Worm (Caenorhabditis elegans) whole organism, L1 larva: ENCODE measurements around the gene C33F10.1.
A peak's percentile ranks its signal among the peaks of the same experiment; 100 is the strongest.

Source experiments
- C16A3.4 ChIP-seq: fragments of 150-350 bp; optimal IDR thresholded peaks from 2 replicates; lab custom pipeline; 2014; ENCODE audit warnings: missing biosample characterization, missing genetic modification characterization
- C34B4.2 ChIP-seq: sonication (generic microtip); optimal IDR thresholded peaks from 2 replicates; lab custom pipeline; 2017; ENCODE audit warnings: mild to moderate bottlenecking, missing genetic modification characterization, missing compliant biosample characterization
- F16B12.6 ChIP-seq: fragments of 150-350 bp; optimal IDR thresholded peaks from 2 replicates; lab custom pipeline; 2014; ENCODE audit warnings: missing biosample characterization, missing genetic modification characterization
- aha-1 ChIP-seq: fragments of 150-350 bp; optimal IDR thresholded peaks from 2 replicates; lab custom pipeline; 2014; ENCODE audit warnings: missing biosample characterization, missing genetic modification characterization
- aly-2 ChIP-seq: fragments of 150-350 bp; optimal IDR thresholded peaks from 2 replicates; lab custom pipeline; 2014; ENCODE audit warnings: missing biosample characterization, missing genetic modification characterization
- blmp-1 ChIP-seq: fragments of 150-350 bp; optimal IDR thresholded peaks from 2 replicates; lab custom pipeline; 2014; ENCODE audit warnings: missing biosample characterization, missing genetic modification characterization
- ceh-63 ChIP-seq: fragments of 200-800 bp; sonication (Bioruptor generic); optimal IDR thresholded peaks from 2 replicates; lab custom pipeline; 2018; ENCODE audit warnings: mild to moderate bottlenecking, missing genetic modification characterization, missing compliant biosample characterization
- ceh-8 ChIP-seq: fragments of 200-800 bp; sonication (Bioruptor generic); optimal IDR thresholded peaks from 2 replicates; lab custom pipeline; 2018; ENCODE audit warnings: mild to moderate bottlenecking, missing genetic modification characterization, moderate library complexity, missing compliant biosample characterization
- ceh-82 ChIP-seq, 3 experiments: fragments of 150-350 bp in 1 of 3; sonication (generic microtip) in 2 of 3; optimal IDR thresholded peaks; 2 replicates each; lab custom pipeline; 2014 to 2017; ENCODE audit warnings: missing biosample characterization in 3 of 3, missing genetic modification characterization in 3 of 3
- ceh-88 ChIP-seq: fragments of 200-800 bp; sonication (Bioruptor generic); IDR thresholded peaks from 2 replicates; pipeline ENCODE4 v1.3.6; 2022; ENCODE audit warnings: missing genetic modification characterization, missing compliant biosample characterization
- dpl-1 ChIP-seq, 3 experiments: fragments of 150-350 bp in 2 of 3; sonication (generic microtip) in 1 of 3; optimal IDR thresholded peaks; 2 replicates each; lab custom pipeline; 2014 to 2017; ENCODE audit warnings: missing biosample characterization in 3 of 3, missing genetic modification characterization in 3 of 3, missing genetic modification reagents in 3 of 3
- dsc-1 ChIP-seq: sonication (generic microtip); optimal IDR thresholded peaks from 2 replicates; lab custom pipeline; 2016; ENCODE audit warnings: mild to moderate bottlenecking, missing genetic modification characterization, missing compliant biosample characterization
- efl-3 ChIP-seq: fragments of 200-800 bp; sonication (Bioruptor generic); optimal IDR thresholded peaks from 2 replicates; lab custom pipeline; 2018; ENCODE audit warnings: mild to moderate bottlenecking, missing genetic modification characterization, missing compliant biosample characterization
- elt-2 ChIP-seq: sonication (generic microtip); optimal IDR thresholded peaks from 2 replicates; lab custom pipeline; 2016; ENCODE audit warnings: missing genetic modification characterization, mild to moderate bottlenecking, inconsistent platforms, missing compliant biosample characterization, missing genetic modification reagents
- elt-3 ChIP-seq, 6 experiments: fragments of 150-350 bp in 1 of 6; sonication (generic microtip); optimal IDR thresholded peaks; 2 replicates each; lab custom pipeline; 2017 to 2018; ENCODE audit warnings: missing biosample characterization in 6 of 6, missing genetic modification characterization in 6 of 6, inconsistent platforms in 1 of 6
- ets-5 ChIP-seq: fragments of 200-800 bp; sonication (Bioruptor generic); IDR thresholded peaks from 2 replicates; pipeline ENCODE4 v1.3.6; 2022; ENCODE audit warnings: missing genetic modification characterization, missing compliant biosample characterization
- fkh-10 ChIP-seq: sonication (generic microtip); optimal IDR thresholded peaks from 2 replicates; lab custom pipeline; 2017; ENCODE audit warnings: missing biosample characterization, missing genetic modification reagents, missing genetic modification characterization
- fkh-8 ChIP-seq: sonication (generic microtip); optimal IDR thresholded peaks from 2 replicates; lab custom pipeline; 2016; ENCODE audit warnings: mild to moderate bottlenecking, missing genetic modification characterization, missing compliant biosample characterization
- hpl-2 ChIP-seq: fragments of 150-350 bp; optimal IDR thresholded peaks from 2 replicates; lab custom pipeline; 2014; ENCODE audit warnings: missing biosample characterization, missing genetic modification reagents, missing genetic modification characterization
- irx-1 ChIP-seq: sonication (generic microtip); optimal IDR thresholded peaks from 2 replicates; lab custom pipeline; 2016; ENCODE audit warnings: missing genetic modification characterization, missing compliant biosample characterization
- isw-1 ChIP-seq: fragments of 200-800 bp; sonication (Bioruptor generic); IDR thresholded peaks from 2 replicates; pipeline ENCODE4 v1.3.6; 2022; ENCODE audit warnings: missing genetic modification characterization, missing compliant biosample characterization
- lin-15B ChIP-seq: fragments of 150-350 bp; sonication (generic microtip); optimal IDR thresholded peaks from 3 replicates; lab custom pipeline; 2014; ENCODE audit warnings: missing biosample characterization, missing genetic modification characterization
- lin-35 ChIP-seq, 2 experiments: fragments of 150-350 bp; optimal IDR thresholded peaks; 2 replicates each; lab custom pipeline; 2014; ENCODE audit warnings: missing biosample characterization in 2 of 2, missing genetic modification characterization in 2 of 2, missing genetic modification reagents in 2 of 2
- lin-39 ChIP-seq: fragments of 150-350 bp; optimal IDR thresholded peaks from 2 replicates; lab custom pipeline; 2014; ENCODE audit warnings: missing biosample characterization, missing genetic modification reagents, missing genetic modification characterization
- lir-3 ChIP-seq: sonication (generic microtip); optimal IDR thresholded peaks from 2 replicates; lab custom pipeline; 2016; ENCODE audit warnings: mild to moderate bottlenecking, missing genetic modification characterization, moderate library complexity, missing compliant biosample characterization; ENCODE audit not compliant: poor library complexity
- lsy-2 ChIP-seq, 2 experiments: fragments of 150-350 bp; optimal IDR thresholded peaks; 2 replicates each; lab custom pipeline; 2014; ENCODE audit warnings: missing biosample characterization in 2 of 2, missing genetic modification characterization in 2 of 2
- mdl-1 ChIP-seq, 2 experiments: fragments of 150-350 bp; optimal IDR thresholded peaks; 2 replicates each; lab custom pipeline; 2014 to 2017; ENCODE audit warnings: missing biosample characterization in 2 of 2, missing genetic modification characterization in 2 of 2, inconsistent platforms in 1 of 2
- mep-1 ChIP-seq: fragments of 150-350 bp; optimal IDR thresholded peaks from 2 replicates; lab custom pipeline; 2014; ENCODE audit warnings: missing biosample characterization, missing genetic modification characterization
- nhr-11 ChIP-seq: fragments of 150-350 bp; optimal IDR thresholded peaks from 2 replicates; lab custom pipeline; 2014; ENCODE audit warnings: missing biosample characterization, missing genetic modification characterization
- nhr-19 ChIP-seq: fragments of 200-800 bp; sonication (Bioruptor generic); conservative IDR thresholded peaks from 2 replicates; pipeline ENCODE4 v1.3.6; 2022; ENCODE audit warnings: missing genetic modification characterization, missing compliant biosample characterization
- nhr-20 ChIP-seq: sonication (generic microtip); optimal IDR thresholded peaks from 2 replicates; lab custom pipeline; 2016; ENCODE audit warnings: mild to moderate bottlenecking, missing genetic modification characterization, missing compliant biosample characterization
- nhr-47 ChIP-seq: sonication (generic microtip); optimal IDR thresholded peaks from 2 replicates; lab custom pipeline; 2016; ENCODE audit warnings: mild to moderate bottlenecking, missing genetic modification characterization, moderate library complexity, missing compliant biosample characterization
- nhr-71 ChIP-seq: sonication (generic microtip); optimal IDR thresholded peaks from 2 replicates; lab custom pipeline; 2016; ENCODE audit warnings: mild to moderate bottlenecking, missing genetic modification characterization, moderate library complexity, missing compliant biosample characterization
- nhr-77 ChIP-seq: fragments of 150-350 bp; optimal IDR thresholded peaks from 2 replicates; lab custom pipeline; 2014; ENCODE audit warnings: missing biosample characterization, missing genetic modification characterization
- nhr-84 ChIP-seq: sonication (generic microtip); optimal IDR thresholded peaks from 2 replicates; lab custom pipeline; 2017; ENCODE audit warnings: missing biosample characterization, missing genetic modification characterization
- nhr-85 ChIP-seq: sonication (generic microtip); peaks from one replicate; lab custom pipeline; 2016; ENCODE audit warnings: missing genetic modification characterization, inconsistent platforms, missing compliant biosample characterization
- nhr-90 ChIP-seq: sonication (generic microtip); optimal IDR thresholded peaks from 2 replicates; lab custom pipeline; 2016; ENCODE audit warnings: mild to moderate bottlenecking, missing genetic modification characterization, missing compliant biosample characterization; ENCODE audit not compliant: poor library complexity
- pag-3 ChIP-seq: sonication (generic microtip); optimal IDR thresholded peaks from 2 replicates; lab custom pipeline; 2017; ENCODE audit warnings: missing genetic modification characterization, mild to moderate bottlenecking, missing compliant biosample characterization, antibody characterized with exemption, borderline replicate concordance; ENCODE audit not compliant: insufficient read depth
- rnt-1 ChIP-seq: sonication (generic microtip); optimal IDR thresholded peaks from 2 replicates; lab custom pipeline; 2016; ENCODE audit warnings: mild to moderate bottlenecking, missing genetic modification characterization, moderate library complexity, missing compliant biosample characterization
- skn-1 ChIP-seq: fragments of 150-350 bp; optimal IDR thresholded peaks from 2 replicates; lab custom pipeline; 2014; ENCODE audit warnings: missing biosample characterization, missing genetic modification characterization
- snpc-4 ChIP-seq: fragments of 150-350 bp; optimal IDR thresholded peaks from 2 replicates; lab custom pipeline; 2014; ENCODE audit warnings: missing biosample characterization, missing genetic modification characterization
- snu-23 ChIP-seq: sonication (generic microtip); optimal IDR thresholded peaks from 2 replicates; lab custom pipeline; 2016; ENCODE audit warnings: missing genetic modification characterization, missing compliant biosample characterization
- sptf-1 ChIP-seq: fragments of 150-350 bp; optimal IDR thresholded peaks from 2 replicates; lab custom pipeline; 2014; ENCODE audit warnings: missing biosample characterization, missing genetic modification characterization
- swsn-7 ChIP-seq: sonication (generic microtip); optimal IDR thresholded peaks from 2 replicates; lab custom pipeline; 2016; ENCODE audit warnings: missing genetic modification characterization, missing compliant biosample characterization
- tbx-2 ChIP-seq: sonication (generic microtip); optimal IDR thresholded peaks from 2 replicates; lab custom pipeline; 2016; ENCODE audit warnings: missing genetic modification characterization, missing compliant biosample characterization
- unc-130 ChIP-seq: fragments of 150-350 bp; optimal IDR thresholded peaks from 2 replicates; lab custom pipeline; 2017; ENCODE audit warnings: missing biosample characterization, missing genetic modification characterization, inconsistent platforms
- unc-30 ChIP-seq: sonication (generic microtip); optimal IDR thresholded peaks from 2 replicates; lab custom pipeline; 2017; ENCODE audit warnings: missing biosample characterization, missing genetic modification characterization
- unc-86 ChIP-seq: sonication (generic microtip); optimal IDR thresholded peaks from 2 replicates; lab custom pipeline; 2016; ENCODE audit warnings: missing genetic modification characterization, missing compliant biosample characterization
- xbp-1 ChIP-seq: sonication (generic microtip); optimal IDR thresholded peaks from 2 replicates; lab custom pipeline; 2016; ENCODE audit warnings: missing genetic modification characterization, missing compliant biosample characterization
- ztf-11 ChIP-seq, 2 experiments: sonication (generic microtip); optimal IDR thresholded peaks; 2 replicates each; lab custom pipeline; 2016 to 2017; ENCODE audit warnings: missing genetic modification characterization in 2 of 2, missing biosample characterization in 1 of 2, missing compliant biosample characterization in 1 of 2
- ztf-4 ChIP-seq: fragments of 150-350 bp; optimal IDR thresholded peaks from 2 replicates; lab custom pipeline; 2014; ENCODE audit warnings: missing biosample characterization, missing genetic modification characterization

Gene C33F10.1

ce11 chrII:4827734-4828609, 6.9 kb upstream of the C33F10.1 start, which contains the start of the genes fbxb-88 and tbck-1:
Gene fbxb-88, minus strand, starts transcription at chrII:4827884.
Gene tbck-1, plus strand, starts transcription at chrII:4828559.
- peak; percentile 27 for TF ChIP-seq lir-3 (tag; lab: Kevin White, UChicago)
- TF ChIP-seq nhr-90 (tag; lab: Kevin White, UChicago), result peak; percentile 46
- peak; percentile 21 for TF ChIP-seq unc-86
- peak; percentile 30 for TF ChIP-seq unc-130 (tag; lab: Kevin White, UChicago)
- peak; percentile 21 for TF ChIP-seq lin-15B (tag; lab: Kevin White, UChicago)
- TF ChIP-seq nhr-71 (tag; lab: Kevin White, UChicago), result no peak
- peak; percentile 95 to 98 (median 97) for TF ChIP-seq dpl-1 (GFP tag; optimal IDR thresholded peaks at IDR 0.05; lab: Kevin White, UChicago)
- TF ChIP-seq xbp-1 (tag; lab: Kevin White, UChicago), result peak; percentile 64
- TF ChIP-seq aha-1 (tag; lab: Kevin White, UChicago), result no peak
- peak; percentile 67 for TF ChIP-seq mep-1 (tag; lab: Kevin White, UChicago)
- no peak for TF ChIP-seq nhr-84 (tag; lab: Kevin White, UChicago)
- no peak for TF ChIP-seq skn-1
- peak in 2 of 3 experiments; percentile 53 to 62 for TF ChIP-seq ceh-82 (tag; optimal IDR thresholded peaks at IDR 0.05; lab: Kevin White, UChicago)
- peak; percentile 37 for TF ChIP-seq irx-1 (tag; lab: Kevin White, UChicago)
- peak; percentile 44 for TF ChIP-seq snpc-4 (tag; lab: Kevin White, UChicago)
- peak; percentile 52 for TF ChIP-seq nhr-19
- no peak for TF ChIP-seq unc-30 (tag; lab: Kevin White, UChicago)
- TF ChIP-seq blmp-1, result peak; percentile 51
- TF ChIP-seq lsy-2 (tag; optimal IDR thresholded peaks at IDR 0.05; lab: Kevin White, UChicago), result peak; percentile 70 to 82
- TF ChIP-seq fkh-8 (tag; lab: Kevin White, UChicago), result no peak
- TF ChIP-seq tbx-2, result peak; percentile 62
- TF ChIP-seq ceh-63, result no peak
- TF ChIP-seq swsn-7 (tag; lab: Kevin White, UChicago), result peak; percentile 59
- TF ChIP-seq nhr-11 (tag; lab: Kevin White, UChicago), result no peak
- TF ChIP-seq nhr-85 (tag; lab: Kevin White, UChicago), result peak; percentile 80
- TF ChIP-seq fkh-10 (GFP tag; lab: Kevin White, UChicago), result no peak
- TF ChIP-seq ztf-4 (tag; lab: Kevin White, UChicago), result no peak
- no peak for TF ChIP-seq sptf-1
- peak; percentile 37 for TF ChIP-seq dsc-1 (tag; lab: Kevin White, UChicago)
- peak; percentile 51 for TF ChIP-seq elt-2 (tag; lab: Kevin White, UChicago)
- no peak for TF ChIP-seq snu-23 (GFP tag; lab: Kevin White, UChicago)
- no peak for TF ChIP-seq ceh-8 (GFP tag; lab: Kevin White, UChicago)
- TF ChIP-seq F16B12.6 (tag; lab: Kevin White, UChicago), result peak; percentile 94
- TF ChIP-seq hpl-2 (GFP tag; lab: Kevin White, UChicago), result no peak
- peak; percentile 44 for TF ChIP-seq lin-39
- TF ChIP-seq nhr-77 (tag; lab: Kevin White, UChicago), result no peak
- TF ChIP-seq efl-3 (GFP tag; lab: Kevin White, UChicago), result no peak
- TF ChIP-seq pag-3 (tag; lab: Kevin White, UChicago), result peak; percentile 13
- TF ChIP-seq isw-1 (GFP tag; lab: Robert Waterston, UW), result peak; percentile 8; the same call in 1 of the 2 replicates
- no peak for TF ChIP-seq mdl-1 (tag; optimal IDR thresholded peaks at IDR 0.05; lab: Kevin White, UChicago)
- peak; percentile 68 for TF ChIP-seq nhr-47 (tag; lab: Kevin White, UChicago)
- TF ChIP-seq ztf-11 (tag; optimal IDR thresholded peaks at IDR 0.05; lab: Kevin White, UChicago), result peak in 1 of 2 experiments; percentile 14
- TF ChIP-seq C34B4.2, result no peak
- peak; percentile 58 for TF ChIP-seq nhr-20 (tag; lab: Kevin White, UChicago)
- no peak for TF ChIP-seq ceh-88
- peak; percentile 57 for TF ChIP-seq C16A3.4 (tag; lab: Kevin White, UChicago)
- TF ChIP-seq lin-35 (GFP tag; optimal IDR thresholded peaks at IDR 0.05; lab: Kevin White, UChicago), result peak; percentile 98
- no peak for TF ChIP-seq ets-5
- TF ChIP-seq aly-2 (tag; lab: Kevin White, UChicago), result no peak
- peak; percentile 55 for TF ChIP-seq rnt-1
- peak in 1 of 6 experiments; percentile 34 for TF ChIP-seq elt-3 (tag; optimal IDR thresholded peaks at IDR 0.05; lab: Kevin White, UChicago)
